Worm (Caenorhabditis elegans): ENCODE results near the gene nrf-5.

ce11 chrV:13816877-13817276, 11.2 kb upstream of the nrf-5 start, which contains the start of gene F55B12.2:
- no peak for TF ChIP-seq ama-1 (optimal IDR thresholded peaks at IDR 0.05)
- no peak for TF ChIP-seq lin-11 (tag; optimal IDR thresholded peaks at IDR 0.05)
- no peak for TF ChIP-seq sox-4 (tag; optimal IDR thresholded peaks at IDR 0.05)
- TF ChIP-seq eyg-1 (tag; optimal IDR thresholded peaks at IDR 0.05) = no peak
- TF ChIP-seq elt-2 (tag; optimal IDR thresholded peaks at IDR 0.05) = no peak
- TF ChIP-seq ceh-45 (GFP tag; IDR thresholded peaks at IDR 0.05) = no peak
- no peak for TF ChIP-seq rnt-1 (tag; optimal IDR thresholded peaks at IDR 0.05)
- TF ChIP-seq pha-4 (tag; optimal IDR thresholded peaks at IDR 0.05) = no peak
- TF ChIP-seq fkh-10 (GFP tag; optimal IDR thresholded peaks at IDR 0.05) = no peak
- TF ChIP-seq ceh-22 (tag; optimal IDR thresholded peaks at IDR 0.05) = no peak
- TF ChIP-seq nhr-11 (tag; optimal IDR thresholded peaks at IDR 0.05) = no peak
- TF ChIP-seq hlh-30 (tag; optimal IDR thresholded peaks at IDR 0.05; ENCODE audit: insufficient read depth) = no peak
- TF ChIP-seq dve-1 (tag; optimal IDR thresholded peaks at IDR 0.05) = no peak
